Worm (Caenorhabditis elegans) whole organism, L4 larva: ENCODE results near the gene srw-41.

Source experiments
- F10B5.3 ChIP-seq: sonication (generic microtip); optimal IDR thresholded peaks from 2 replicates; lab custom pipeline; 2016; ENCODE audit warnings: mild to moderate bottlenecking, missing genetic modification characterization, missing compliant biosample characterization
- F26F4.8 ChIP-seq: fragments of 200-800 bp; sonication (Bioruptor generic); conservative IDR thresholded peaks from 2 replicates; pipeline ENCODE4 v1.3.6; 2022; ENCODE audit warnings: missing genetic modification characterization, missing compliant biosample characterization
- F37D6.2 ChIP-seq: sonication (generic microtip); optimal IDR thresholded peaks from 2 replicates; lab custom pipeline; 2016; ENCODE audit warnings: mild to moderate bottlenecking, missing genetic modification characterization, missing compliant biosample characterization
- T26A8.4 ChIP-seq: fragments of 200-800 bp; sonication (Bioruptor generic); IDR thresholded peaks from 2 replicates; pipeline ENCODE4 v1.3.6; 2022; ENCODE audit warnings: missing genetic modification characterization, missing compliant biosample characterization
- Y105C5A.15 ChIP-seq: fragments of 200-800 bp; sonication (Bioruptor generic); IDR thresholded peaks from 2 replicates; pipeline ENCODE4 v1.3.6; 2022; ENCODE audit warnings: missing genetic modification characterization, missing compliant biosample characterization
- Y48G9A.11 ChIP-seq: fragments of 200-800 bp; sonication (Bioruptor generic); IDR thresholded peaks from 2 replicates; pipeline ENCODE4 v1.3.6; 2022; ENCODE audit warnings: missing genetic modification reagents, missing genetic modification characterization, missing compliant biosample characterization
- ZK337.2 ChIP-seq: fragments of 200-800 bp; sonication (Bioruptor generic); IDR thresholded peaks from 2 replicates; pipeline ENCODE4 v1.3.6; 2022; ENCODE audit warnings: missing genetic modification reagents, missing genetic modification characterization, missing compliant biosample characterization
- aha-1 ChIP-seq: fragments of 150-350 bp; peaks from one replicate; lab custom pipeline; 2014; ENCODE audit warnings: missing biosample characterization, missing genetic modification characterization
- arid-1 ChIP-seq: fragments of 200-800 bp; sonication (Bioruptor generic); conservative IDR thresholded peaks from 2 replicates; pipeline ENCODE4 v1.3.6; 2022; ENCODE audit warnings: missing genetic modification reagents, missing genetic modification characterization, missing compliant biosample characterization
- ceh-82 ChIP-seq: sonication (generic microtip); optimal IDR thresholded peaks from 2 replicates; lab custom pipeline; 2017; ENCODE audit warnings: missing biosample characterization, missing genetic modification characterization
- cey-2 ChIP-seq: sonication (generic microtip); optimal IDR thresholded peaks from 3 replicates; lab custom pipeline; 2017; ENCODE audit warnings: missing genetic modification characterization, mild to moderate bottlenecking, missing compliant biosample characterization, antibody characterized with exemption, borderline replicate concordance; ENCODE audit not compliant: insufficient read depth
- daf-19 ChIP-seq: fragments of 200-800 bp; sonication (Bioruptor generic); conservative IDR thresholded peaks from 2 replicates; pipeline ENCODE4 v1.3.6; 2022; ENCODE audit warnings: missing genetic modification characterization, missing compliant biosample characterization
- dmd-8 ChIP-seq: fragments of 200-800 bp; sonication (Bioruptor generic); IDR thresholded peaks from 2 replicates; pipeline ENCODE4 v1.3.6; 2022; ENCODE audit warnings: missing genetic modification characterization, missing compliant biosample characterization
- dmd-9 ChIP-seq: fragments of 200-800 bp; sonication (Bioruptor generic); IDR thresholded peaks from 2 replicates; pipeline ENCODE4 v1.3.6; 2022; ENCODE audit warnings: missing genetic modification reagents, missing genetic modification characterization, missing compliant biosample characterization
- dpl-1 ChIP-seq: fragments of 150-350 bp; optimal IDR thresholded peaks from 2 replicates; lab custom pipeline; 2014; ENCODE audit warnings: missing biosample characterization, missing genetic modification reagents, missing genetic modification characterization
- duxl-1 ChIP-seq: sonication (generic microtip); optimal IDR thresholded peaks from 2 replicates; lab custom pipeline; 2016; ENCODE audit warnings: mild to moderate bottlenecking, missing genetic modification characterization, moderate library complexity, missing compliant biosample characterization; ENCODE audit not compliant: poor library complexity
- gei-8 ChIP-seq: fragments of 200-800 bp; sonication (Bioruptor generic); optimal IDR thresholded peaks from 2 replicates; lab custom pipeline; 2018; ENCODE audit warnings: mild to moderate bottlenecking, missing genetic modification characterization, missing compliant biosample characterization
- jun-1 ChIP-seq: fragments of 150-350 bp; optimal IDR thresholded peaks from 2 replicates; lab custom pipeline; 2014; ENCODE audit warnings: missing biosample characterization, missing genetic modification reagents, missing genetic modification characterization
- lin-13 ChIP-seq: fragments of 150-350 bp; optimal IDR thresholded peaks from 2 replicates; lab custom pipeline; 2014; ENCODE audit warnings: missing biosample characterization, missing genetic modification reagents, missing genetic modification characterization
- lin-15B ChIP-seq: fragments of 150-350 bp; sonication (generic microtip); optimal IDR thresholded peaks from 3 replicates; lab custom pipeline; 2014; ENCODE audit warnings: missing biosample characterization, missing genetic modification characterization
- lin-29 ChIP-seq: fragments of 200-800 bp; sonication (Bioruptor generic); IDR thresholded peaks from 2 replicates; pipeline ENCODE4 v1.3.6; 2022; ENCODE audit warnings: missing genetic modification reagents, missing genetic modification characterization, missing compliant biosample characterization
- lin-39 ChIP-seq: fragments of 150-350 bp; optimal IDR thresholded peaks from 2 replicates; lab custom pipeline; 2014; ENCODE audit warnings: missing biosample characterization, missing genetic modification reagents, missing genetic modification characterization
- mxl-2 ChIP-seq: fragments of 200-800 bp; sonication (Bioruptor generic); conservative IDR thresholded peaks from 2 replicates; pipeline ENCODE4 v1.3.6; 2022; ENCODE audit warnings: missing genetic modification reagents, missing genetic modification characterization, missing compliant biosample characterization
- nhr-237 ChIP-seq: sonication (generic microtip); optimal IDR thresholded peaks from 2 replicates; lab custom pipeline; 2017; ENCODE audit warnings: missing biosample characterization, missing genetic modification characterization
- nhr-41 ChIP-seq: fragments of 200-800 bp; sonication (Bioruptor generic); IDR thresholded peaks from 2 replicates; pipeline ENCODE4 v1.3.6; 2022; ENCODE audit warnings: missing genetic modification reagents, missing genetic modification characterization, missing compliant biosample characterization
- nhr-48 ChIP-seq: sonication (generic microtip); optimal IDR thresholded peaks from 2 replicates; lab custom pipeline; 2016; ENCODE audit warnings: mild to moderate bottlenecking, missing genetic modification characterization, missing compliant biosample characterization
- pha-4 ChIP-seq, 2 experiments: fragments of 150-350 bp in 1 of 2; fragments of 200-800 bp in 1 of 2; sonication (Bioruptor generic) in 1 of 2; IDR thresholded peaks in 1 of 2; optimal IDR thresholded peaks in 1 of 2; 2 replicates each; pipeline versions ENCODE4 v1.3.6 to Lab custom; 2014 to 2022; ENCODE audit warnings: missing genetic modification characterization in 2 of 2, missing genetic modification reagents in 2 of 2, missing biosample characterization in 1 of 2, missing compliant biosample characterization in 1 of 2
- saeg-2 ChIP-seq: fragments of 200-800 bp; sonication (Bioruptor generic); IDR thresholded peaks from 2 replicates; pipeline ENCODE4 v1.3.6; 2022; ENCODE audit warnings: missing genetic modification reagents, missing genetic modification characterization, missing compliant biosample characterization
- spr-1 ChIP-seq: sonication (generic microtip); optimal IDR thresholded peaks from 2 replicates; lab custom pipeline; 2016; ENCODE audit warnings: mild to moderate bottlenecking, missing genetic modification characterization, missing compliant biosample characterization
- spr-3 ChIP-seq: fragments of 200-800 bp; sonication (Bioruptor generic); optimal IDR thresholded peaks from 2 replicates; lab custom pipeline; 2018; ENCODE audit warnings: mild to moderate bottlenecking, missing genetic modification characterization, missing compliant biosample characterization
- unc-39 ChIP-seq: sonication (generic microtip); optimal IDR thresholded peaks from 2 replicates; lab custom pipeline; 2017; ENCODE audit warnings: missing biosample characterization, missing genetic modification characterization
- unc-62 ChIP-seq, 3 experiments: fragments of 150-350 bp in 1 of 3; sonication (generic microtip); optimal IDR thresholded peaks in 2 of 3; peaks in 1 of 3; 1 replicate in 1 of 3; 2 replicates in 2 of 3; lab custom pipeline; 2014 to 2017; ENCODE audit warnings: missing biosample characterization in 3 of 3, missing genetic modification characterization in 3 of 3, missing genetic modification reagents in 3 of 3, missing genotype in 1 of 3
- zfp-3 ChIP-seq: fragments of 200-800 bp; sonication (Bioruptor generic); conservative IDR thresholded peaks from 2 replicates; pipeline ENCODE4 v1.3.6; 2022; ENCODE audit warnings: missing genetic modification reagents, missing genetic modification characterization, missing compliant biosample characterization
- zip-11 ChIP-seq: fragments of 200-800 bp; sonication (Bioruptor generic); IDR thresholded peaks from 2 replicates; pipeline ENCODE4 v1.3.6; 2022; ENCODE audit warnings: missing genetic modification characterization, missing compliant biosample characterization

srw-41 gene

ce11 chrV:16675553-16675952 lies 21.7 kb upstream of the srw-41 start, which contains the start of gene srz-1:
TSS of gene srz-1 (plus strand) at chrV:16675853.
- TF ChIP-seq Y48G9A.11 (no peak), zfp-3 (GFP tag; lab: Robert Waterston, UW) (no peak)

- TF ChIP-seq dpl-1 (GFP tag; lab: Kevin White, UChicago) = no peak
- no peak for TF ChIP-seq nhr-41 (GFP tag; lab: Robert Waterston, UW)
These were observed 18.0 kb upstream of the srw-41 start, which contains the start of gene srz-103 for ce11 chrV:16679237-16679636. TSS of gene srz-103 (minus strand) at chrV:16679337.

ce11 chrV:16679981-16680380 lies 17.3 kb upstream of the srw-41 start, which contains the start of gene srw-44:
TSS of gene srw-44 (plus strand) at chrV:16680281.
- TF ChIP-seq unc-62 (GFP tag; optimal IDR thresholded peaks at IDR 0.05 in 1 of 2; lab: Kevin White, UChicago) = peak in 1 of 2 experiments; percentile 58
- no peak for TF ChIP-seq unc-62 (tag; optimal IDR thresholded peaks at IDR 0.05; lab: Kevin White, UChicago)
- TF ChIP-seq dmd-9 (GFP tag; lab: Robert Waterston, UW) = no peak

ce11 chrV:16682886-16683285 lies 14.4 kb upstream of the srw-41 start, which contains the start of gene srw-36:
TSS of gene srw-36 (plus strand) at chrV:16683186.
- TF ChIP-seq lin-15B (no peak), cey-2 (tag; lab: Kevin White, UChicago) (no peak), ZK337.2 (GFP tag; lab: Robert Waterston, UW) (no peak), spr-1 (tag; lab: Kevin White, UChicago) (no peak), mxl-2 (GFP tag; lab: Robert Waterston, UW) (no peak), ceh-82 (tag; lab: Kevin White, UChicago) (no peak), Y105C5A.15 (no peak), duxl-1 (tag; lab: Kevin White, UChicago) (no peak), T26A8.4 (GFP tag; lab: Robert Waterston, UW) (no peak), F26F4.8 (GFP tag; lab: Robert Waterston, UW) (no peak), F10B5.3 (tag; lab: Kevin White, UChicago) (no peak), Y48G9A.11 (no peak), F37D6.2 (no peak), zip-11 (no peak), nhr-237 (tag; lab: Kevin White, UChicago) (no peak)

ce11 chrV:16683359-16683758 lies 13.9 kb upstream of the srw-41 start:
- TF ChIP-seq jun-1 (tag; lab: Kevin White, UChicago) = no peak
- TF ChIP-seq lin-13 = no peak
- TF ChIP-seq pha-4 (GFP tag; IDR thresholded peaks at IDR 0.05; lab: Robert Waterston, UW) = no peak
- TF ChIP-seq pha-4 (tag; optimal IDR thresholded peaks at IDR 0.05; lab: Kevin White, UChicago) = no peak
- peak; percentile 91 for TF ChIP-seq aha-1 (tag; lab: Kevin White, UChicago)
- no peak for TF ChIP-seq F26F4.8 (GFP tag; lab: Robert Waterston, UW)
- no peak for TF ChIP-seq unc-39 (tag; lab: Kevin White, UChicago)

- TF ChIP-seq nhr-48 (tag; lab: Kevin White, UChicago) (no peak), lin-29 (GFP tag; lab: Robert Waterston, UW) (no peak), lin-39 (tag; lab: Kevin White, UChicago) (no peak), spr-3 (GFP tag; lab: Kevin White, UChicago) (no peak), saeg-2 (no peak), dmd-8 (GFP tag; lab: Robert Waterston, UW) (no peak), arid-1 (GFP tag; lab: Robert Waterston, UW) (no peak), gei-8 (GFP tag; lab: Kevin White, UChicago) (no peak), pha-4 (GFP tag; IDR thresholded peaks at IDR 0.05; lab: Robert Waterston, UW) (no peak), pha-4 (tag; optimal IDR thresholded peaks at IDR 0.05; lab: Kevin White, UChicago) (no peak), F26F4.8 (GFP tag; lab: Robert Waterston, UW) (no peak), daf-19 (GFP tag; lab: Robert Waterston, UW) (no peak)
These were observed 11.6 kb upstream of the srw-41 start, which contains the start of gene srw-43 for ce11 chrV:16685725-16686124. TSS of gene srw-43 (plus strand) at chrV:16686025.
